Fruit fly (Drosophila melanogaster): Measurements from ENCODE around the gene CG13875.

CG13875 gene

dm6 chr3L:175949-176348, 3.8 kb upstream of the CG13875 start, which contains the start of gene CG7049 (continued):
- TF ChIP-seq salm (tag; optimal IDR thresholded peaks at IDR 0.05) (no peak), E2f2 (GFP tag; IDR thresholded peaks at IDR 0.05) (no peak), maf-S (GFP tag; optimal IDR thresholded peaks at IDR 0.05) (no peak), Vsx1 (GFP tag; optimal IDR thresholded peaks at IDR 0.05) (no peak), ro (GFP tag; IDR thresholded peaks at IDR 0.05) (no peak), danr (GFP tag; IDR thresholded peaks at IDR 0.05) (no peak), lilli (GFP tag; optimal IDR thresholded peaks at IDR 0.05) (no peak), psq (GFP tag; optimal IDR thresholded peaks at IDR 0.05) (no peak), Ets97D (GFP tag; optimal IDR thresholded peaks at IDR 0.05) (peak; percentile 43), CG6254 (GFP tag; optimal IDR thresholded peaks at IDR 0.05) (peak; percentile 67), knrl (GFP tag; IDR thresholded peaks at IDR 0.05; ENCODE audit: partially characterized antibody) (no peak), bbx (GFP tag; IDR thresholded peaks at IDR 0.05; ENCODE audit: partially characterized antibody) (no peak), ftz-f1 (GFP tag; optimal IDR thresholded peaks at IDR 0.05) (no peak), CG3838 (GFP tag; optimal IDR thresholded peaks at IDR 0.05) (no peak), Elba2 (GFP tag; optimal IDR thresholded peaks at IDR 0.05) (no peak), gfzf (GFP tag; optimal IDR thresholded peaks at IDR 0.05) (peak; percentile 72), CG18476 (GFP tag; optimal IDR thresholded peaks at IDR 0.05) (no peak), CG18011 (GFP tag; optimal IDR thresholded peaks at IDR 0.05) (peak; percentile 25), run (tag; optimal IDR thresholded peaks at IDR 0.05) (no peak), CG10147 (GFP tag; optimal IDR thresholded peaks at IDR 0.05) (peak; percentile 14), rib (GFP tag; IDR thresholded peaks at IDR 0.05) (no peak), ash1 (GFP tag; optimal IDR thresholded peaks at IDR 0.05) (no peak), Med (GFP tag) (peak; percentile 84), Hr39 (optimal IDR thresholded peaks at IDR 0.05) (no peak), CG8290 (GFP tag; optimal IDR thresholded peaks at IDR 0.05) (no peak), CG8290 (tag; optimal IDR thresholded peaks at IDR 0.05) (no peak), CG16779 (GFP tag; IDR thresholded peaks at IDR 0.05) (no peak), wor (GFP tag; IDR thresholded peaks at IDR 0.05) (no peak), sd (tag; optimal IDR thresholded peaks at IDR 0.05) (peak; percentile 80), CG14710 (tag; optimal IDR thresholded peaks at IDR 0.05) (peak; percentile 29), CG9876 (GFP tag; optimal IDR thresholded peaks at IDR 0.05) (no peak), luna (GFP tag; optimal IDR thresholded peaks at IDR 0.05) (no peak), CG8089 (GFP tag; optimal IDR thresholded peaks at IDR 0.05) (no peak), CoRest (tag; optimal IDR thresholded peaks at IDR 0.05) (no peak), jing (GFP tag; optimal IDR thresholded peaks at IDR 0.05) (no peak), CG1233 (GFP tag; optimal IDR thresholded peaks at IDR 0.05) (no peak), z (GFP tag; IDR thresholded peaks at IDR 0.05) (no peak), Myb (GFP tag; optimal IDR thresholded peaks at IDR 0.05) (no peak), pzg (GFP tag; optimal IDR thresholded peaks at IDR 0.05) (peak; percentile 50), PHDP (tag; optimal IDR thresholded peaks at IDR 0.05) (peak; percentile 12), hkb (optimal IDR thresholded peaks at IDR 0.05) (no peak), hkb (GFP tag; IDR thresholded peaks at IDR 0.05) (peak; percentile 42; the same call in 1 of the 2 replicates), Nf-YC (tag; optimal IDR thresholded peaks at IDR 0.05) (no peak), chinmo (GFP tag; IDR thresholded peaks at IDR 0.05; ENCODE audit: partially characterized antibody) (0 out of 4 replicates have a peak, but pooled peaks have one; percentile 35), CG4424 (GFP tag; optimal IDR thresholded peaks at IDR 0.05) (peak; percentile 5), CG1024 (GFP tag; IDR thresholded peaks at IDR 0.05) (no peak), CG8388 (GFP tag; optimal IDR thresholded peaks at IDR 0.05) (no peak), CG7786 (GFP tag; optimal IDR thresholded peaks at IDR 0.05) (no peak), CG10654 (GFP tag; optimal IDR thresholded peaks at IDR 0.05) (no peak), ab (GFP tag; optimal IDR thresholded peaks at IDR 0.05) (no peak), Sox102F (GFP tag; optimal IDR thresholded peaks at IDR 0.05) (no peak), Mrtf (GFP tag; IDR thresholded peaks at IDR 0.05) (no peak), NFAT (GFP tag; IDR thresholded peaks at IDR 0.05) (no peak)

All from whole organism, embryonic.